Fruit fly (Drosophila melanogaster) S2 (cell line): Measurements from ENCODE around the gene Der-1.

ENCODE experiments used
- CG8478 ChIP-seq: fragments of >200 bp; optimal IDR thresholded peaks from 2 replicates; lab custom pipeline; 2018
- CTCF ChIP-seq, 2 experiments: fragments of >200 bp; optimal IDR thresholded peaks; 2 replicates each; lab custom pipeline; 2018

dm6 chr2L:1954541-1954940, 19.2 kb upstream of the Der-1 start:
- TF ChIP-seq CTCF (optimal IDR thresholded peaks at IDR 0.05; lab: Kevin White, UChicago) (peak; percentile 20 to 24), CG8478 (lab: Kevin White, UChicago) (no peak)
